Worm (Caenorhabditis elegans): ENCODE data around the gene C37C3.18.

DNA sequence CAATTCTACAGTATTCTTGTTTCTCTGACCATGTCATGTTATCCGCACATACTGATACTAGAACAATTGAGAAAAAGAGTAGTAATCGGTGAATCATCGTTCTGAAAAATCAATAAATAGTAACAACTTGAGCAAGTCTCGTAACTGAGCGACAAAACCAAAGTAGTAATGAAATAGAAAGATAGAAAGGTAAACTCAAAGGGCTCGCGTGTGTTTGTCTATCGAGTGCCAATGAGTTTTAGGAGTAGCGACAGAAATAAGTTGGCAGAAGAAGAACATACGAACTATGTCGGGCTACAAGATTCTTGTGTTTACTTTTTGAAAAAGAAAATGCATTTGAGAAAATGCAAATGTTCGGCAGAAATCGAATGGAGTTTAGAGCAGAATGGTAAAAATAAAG is 15.3 kb upstream of the C37C3.18 start, which contains the start of gene C37C3.12:
- no peak for TF ChIP-seq med-1 (GFP tag; optimal IDR thresholded peaks at IDR 0.05; ENCODE audit: insufficient read depth)
- TF ChIP-seq cog-1 (tag; optimal IDR thresholded peaks at IDR 0.05), result no peak
